Worm (Caenorhabditis elegans): ENCODE results near the gene F45D3.3.

DNA sequence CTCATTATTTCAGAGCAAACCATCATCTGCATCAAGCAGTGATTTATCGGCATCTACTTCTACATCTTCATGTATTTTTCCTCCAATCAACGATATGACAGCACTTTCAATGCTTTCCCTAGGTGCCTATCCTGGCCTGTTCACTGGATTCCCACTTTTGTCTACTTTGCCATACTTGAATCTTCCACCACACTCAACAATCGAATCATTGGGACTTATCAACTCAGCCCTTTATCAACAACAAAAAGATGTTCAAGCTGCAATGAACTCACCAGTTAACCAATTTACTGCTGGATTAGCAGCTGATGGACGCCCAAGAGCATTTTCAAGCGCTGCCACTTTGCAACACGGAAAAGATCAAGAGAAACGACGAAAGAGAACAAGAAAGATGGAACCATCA lies 9.0 kb downstream of the F45D3.3 start:
- TF ChIP-seq nhr-11 (tag; optimal IDR thresholded peaks at IDR 0.05) (no peak), efl-1 (optimal IDR thresholded peaks at IDR 0.05) (no peak), efl-1 (GFP tag; optimal IDR thresholded peaks at IDR 0.05 in 1 of 2) (no peak), nhr-76 (tag; optimal IDR thresholded peaks at IDR 0.05) (no peak), nhr-12 (tag; optimal IDR thresholded peaks at IDR 0.05) (no peak), fos-1 (tag; optimal IDR thresholded peaks at IDR 0.05) (no peak), sup-37 (GFP tag; optimal IDR thresholded peaks at IDR 0.05) (no peak), ztf-4 (tag; optimal IDR thresholded peaks at IDR 0.05) (no peak), unc-86 (tag; optimal IDR thresholded peaks at IDR 0.05) (no peak), skn-1 (tag; optimal IDR thresholded peaks at IDR 0.05) (no peak), fkh-8 (tag; optimal IDR thresholded peaks at IDR 0.05) (no peak), ztf-11 (tag; optimal IDR thresholded peaks at IDR 0.05) (no peak)

Data from whole organism, L1 larva.